Fruit fly (Drosophila melanogaster): ENCODE data around the gene CG9109.

Gene CG9109

dm6 chr2L:6022793-6023192, 11.4 kb downstream of the CG9109 start (continued):
- TF ChIP-seq CG4318 (GFP tag; optimal IDR thresholded peaks at IDR 0.05), result no peak
- TF ChIP-seq Lpt (GFP tag; optimal IDR thresholded peaks at IDR 0.05), result peak; percentile 38
- peak; percentile 65 for TF ChIP-seq CG6163 (GFP tag; IDR thresholded peaks at IDR 0.05)
- TF ChIP-seq CG6276 (GFP tag; optimal IDR thresholded peaks at IDR 0.05), result peak; percentile 37
- peak; percentile 79 for TF ChIP-seq acj6 (GFP tag; optimal IDR thresholded peaks at IDR 0.05)
- peak; percentile 85 to 89 for TF ChIP-seq ss (GFP tag; optimal IDR thresholded peaks at IDR 0.05)
- peak; percentile 21 for TF ChIP-seq Smox (GFP tag; optimal IDR thresholded peaks at IDR 0.05)
- no peak for TF ChIP-seq Hr38 (GFP tag; optimal IDR thresholded peaks at IDR 0.05)

- no peak for TF ChIP-seq CG4318 (GFP tag; optimal IDR thresholded peaks at IDR 0.05)
- TF ChIP-seq eg (GFP tag; IDR thresholded peaks at IDR 0.05), result no peak
- TF ChIP-seq esn (GFP tag; optimal IDR thresholded peaks at IDR 0.05), result no peak
- no peak for TF ChIP-seq Ets96B (tag; optimal IDR thresholded peaks at IDR 0.05)
- no peak for TF ChIP-seq ss (GFP tag; optimal IDR thresholded peaks at IDR 0.05)
- TF ChIP-seq Hr39 (GFP tag; optimal IDR thresholded peaks at IDR 0.05), result no peak
- TF ChIP-seq vri (GFP tag; optimal IDR thresholded peaks at IDR 0.05), result no peak
- no peak for TF ChIP-seq topi (GFP tag; optimal IDR thresholded peaks at IDR 0.05)
- TF ChIP-seq lz (GFP tag; optimal IDR thresholded peaks at IDR 0.05), result no peak
- TF ChIP-seq svp (GFP tag), result no peak
- TF ChIP-seq acj6 (GFP tag; optimal IDR thresholded peaks at IDR 0.05), result no peak
- TF ChIP-seq cyc (GFP tag; optimal IDR thresholded peaks at IDR 0.05), result no peak
- TF ChIP-seq Met (GFP tag; optimal IDR thresholded peaks at IDR 0.05), result no peak
- TF ChIP-seq pdm3 (GFP tag; optimal IDR thresholded peaks at IDR 0.05), result no peak
- TF ChIP-seq CG11902 (GFP tag; optimal IDR thresholded peaks at IDR 0.05), result no peak
- TF ChIP-seq CG6792 (GFP tag; optimal IDR thresholded peaks at IDR 0.05), result no peak
- no peak for TF ChIP-seq fkh (GFP tag; optimal IDR thresholded peaks at IDR 0.05)
- no peak for TF ChIP-seq Sox102F (GFP tag; optimal IDR thresholded peaks at IDR 0.05)
Measured at dm6 chr2L:6020535-6020934, 13.7 kb downstream of the CG9109 start, which contains the start of gene CG13996. CG13996 (plus strand) TSS chr2L:6020835.

DNA sequence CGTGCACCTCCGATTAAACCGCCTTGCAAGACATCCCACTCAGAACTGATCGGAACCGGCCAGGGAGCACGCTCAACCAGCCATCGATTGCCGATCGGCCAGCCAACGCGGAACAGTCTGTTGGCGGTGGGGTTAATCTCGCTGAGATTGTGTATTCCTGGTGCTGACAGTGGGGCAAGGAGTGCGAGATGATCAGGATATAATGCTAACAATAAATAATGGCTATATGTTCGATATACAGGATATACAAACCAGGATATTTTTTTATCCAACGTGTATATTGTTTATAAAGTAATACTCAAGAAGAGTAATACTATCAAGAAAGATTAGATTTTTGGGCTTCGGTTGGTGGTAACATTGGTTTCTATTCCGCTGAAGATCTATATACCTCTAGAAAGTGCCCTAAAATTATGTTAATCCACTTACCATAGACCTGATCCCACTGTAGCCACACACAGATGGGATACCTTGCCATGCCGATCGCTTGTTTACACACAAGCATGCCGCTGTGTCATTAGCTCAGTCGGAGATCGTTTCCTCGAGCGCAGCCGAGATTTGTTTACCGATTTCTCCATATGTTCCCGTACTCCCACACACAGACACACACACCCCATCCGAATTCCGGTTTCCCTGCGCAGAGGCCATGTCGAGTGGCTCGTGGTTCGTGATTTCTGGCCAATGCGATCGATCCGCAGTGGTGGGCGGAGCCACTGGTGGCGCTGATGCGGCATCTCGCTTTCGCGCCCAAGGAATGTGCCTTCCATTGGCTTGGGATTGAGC, 14.7 kb downstream of the CG9109 start, which contains the start of gene H2.0:
H2.0 (minus strand) TSS at position 51 of the 780 bp plus-strand sequence.
- TF ChIP-seq cyc (GFP tag; optimal IDR thresholded peaks at IDR 0.05) (peak; percentile 64), CG11902 (GFP tag; optimal IDR thresholded peaks at IDR 0.05) (peak; percentile 50), Eip78C (GFP tag) (peak; percentile 93), Hr38 (GFP tag; optimal IDR thresholded peaks at IDR 0.05) (no peak), CG10669 (GFP tag; optimal IDR thresholded peaks at IDR 0.05) (peak; percentile 67), CG3919 (GFP tag; optimal IDR thresholded peaks at IDR 0.05) (peak; percentile 81), CG11294 (GFP tag; IDR thresholded peaks at IDR 0.05) (no peak), CG11762 (GFP tag; optimal IDR thresholded peaks at IDR 0.05; ENCODE audit: insufficient read depth) (peak; percentile 37), CG34406 (GFP tag; optimal IDR thresholded peaks at IDR 0.05) (peak; percentile 58), acj6 (GFP tag; optimal IDR thresholded peaks at IDR 0.05) (peak; percentile 68), CG16779 (tag; optimal IDR thresholded peaks at IDR 0.05) (no peak), CG15336 (GFP tag; IDR thresholded peaks at IDR 0.05) (peak; percentile 68), Sox14 (GFP tag; optimal IDR thresholded peaks at IDR 0.05) (peak; percentile 75), dsx (GFP tag; optimal IDR thresholded peaks at IDR 0.05; ENCODE audit: poor library complexity, severe bottlenecking) (no peak), Hr39 (GFP tag; optimal IDR thresholded peaks at IDR 0.05) (peak; percentile 68), Lpt (GFP tag; optimal IDR thresholded peaks at IDR 0.05) (peak; percentile 49), CG1621 (tag; optimal IDR thresholded peaks at IDR 0.05) (peak; percentile 25), Ets21C (GFP tag; optimal IDR thresholded peaks at IDR 0.05) (peak; percentile 67), CG7368 (GFP tag; optimal IDR thresholded peaks at IDR 0.05) (peak; percentile 3), Hr4 (GFP tag; optimal IDR thresholded peaks at IDR 0.05) (peak; percentile 50), pdm3 (GFP tag; optimal IDR thresholded peaks at IDR 0.05) (peak; percentile 53), CG9139 (GFP tag; optimal IDR thresholded peaks at IDR 0.05) (peak; percentile 44), Eip75B (GFP tag; optimal IDR thresholded peaks at IDR 0.05) (peak; percentile 51), CG6163 (GFP tag; IDR thresholded peaks at IDR 0.05) (peak; percentile 51; the same call in 1 of the 3 replicates), Ets96B (tag; optimal IDR thresholded peaks at IDR 0.05) (peak; percentile 70), topi (GFP tag; optimal IDR thresholded peaks at IDR 0.05) (peak; percentile 78), fd85E (GFP tag; optimal IDR thresholded peaks at IDR 0.05) (no peak), CG8632 (GFP tag; optimal IDR thresholded peaks at IDR 0.05) (peak; percentile 55), Blimp-1 (GFP tag; optimal IDR thresholded peaks at IDR 0.05) (peak; percentile 32), spab (GFP tag; optimal IDR thresholded peaks at IDR 0.05) (peak; percentile 63), achi (GFP tag; optimal IDR thresholded peaks at IDR 0.05) (peak; percentile 73), Met (GFP tag; optimal IDR thresholded peaks at IDR 0.05) (peak; percentile 68), Sox15 (GFP tag; optimal IDR thresholded peaks at IDR 0.05) (peak; percentile 26)

Measured in whole organism, prepupa.